Fruit fly (Drosophila melanogaster): ENCODE results near the gene Ip259.

The Ip259 gene

DNA sequence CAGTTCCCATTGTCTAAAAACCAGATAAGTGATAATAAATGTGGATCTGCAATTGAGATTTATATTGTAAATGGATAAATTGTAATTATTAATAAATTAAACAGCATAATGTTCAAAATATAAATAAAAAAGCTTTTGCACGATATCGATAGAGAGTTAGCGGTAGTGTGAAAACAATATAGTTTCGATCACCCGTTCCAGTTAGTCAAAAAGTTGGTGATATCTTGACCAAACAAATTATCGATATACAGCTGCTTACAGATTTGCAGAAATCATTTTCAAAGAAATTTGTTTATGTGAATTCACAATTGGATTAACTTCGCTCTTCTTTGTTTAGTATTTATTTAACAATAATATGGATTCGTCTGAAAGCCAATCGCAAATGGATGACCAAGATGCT, 31.0 kb downstream of the Ip259 start, which contains the start of gene Nse4 (continued):
- TF ChIP-seq zf30C (GFP tag; optimal IDR thresholded peaks at IDR 0.05) (no peak), eve (GFP tag; optimal IDR thresholded peaks at IDR 0.05) (no peak), Trl (optimal IDR thresholded peaks at IDR 0.05) (no peak), Trl (GFP tag; optimal IDR thresholded peaks at IDR 0.05) (no peak), zfh1 (GFP tag; IDR thresholded peaks at IDR 0.05) (no peak), Dip2 (GFP tag; IDR thresholded peaks at IDR 0.05) (no peak), dm (GFP tag; optimal IDR thresholded peaks at IDR 0.05) (no peak), CG9215 (GFP tag; IDR thresholded peaks at IDR 0.05) (no peak), CG17385 (GFP tag; optimal IDR thresholded peaks at IDR 0.05) (no peak), CG14860 (GFP tag; IDR thresholded peaks at IDR 0.05; ENCODE audit: partially characterized antibody) (peak; percentile 93), croc (GFP tag; conservative IDR thresholded peaks at IDR 0.05) (no peak), Rfx (GFP tag; IDR thresholded peaks at IDR 0.05) (no peak), B-H2 (GFP tag; optimal IDR thresholded peaks at IDR 0.05) (no peak), bcd (GFP tag; optimal IDR thresholded peaks at IDR 0.05) (no peak), CG42726 (GFP tag; IDR thresholded peaks at IDR 0.05; ENCODE audit: partially characterized antibody) (no peak), pum (GFP tag; optimal IDR thresholded peaks at IDR 0.05) (no peak), lmd (GFP tag; IDR thresholded peaks at IDR 0.05) (no peak), Max (GFP tag; optimal IDR thresholded peaks at IDR 0.05) (no peak), ind (GFP tag; optimal IDR thresholded peaks at IDR 0.05) (no peak), Bdp1 (GFP tag; optimal IDR thresholded peaks at IDR 0.05) (no peak), ewg (GFP tag; optimal IDR thresholded peaks at IDR 0.05) (no peak), ATbp (GFP tag; optimal IDR thresholded peaks at IDR 0.05) (no peak), Sox100B (GFP tag; optimal IDR thresholded peaks at IDR 0.05) (no peak), CG31365 (tag; optimal IDR thresholded peaks at IDR 0.05) (no peak), CHES-1-like (GFP tag; optimal IDR thresholded peaks at IDR 0.05) (no peak), mam (GFP tag; optimal IDR thresholded peaks at IDR 0.05) (no peak), Dref (GFP tag; IDR thresholded peaks at IDR 0.05) (peak; percentile 93), CG17829 (tag; optimal IDR thresholded peaks at IDR 0.05) (peak; percentile 10), ase (GFP tag; IDR thresholded peaks at IDR 0.05) (no peak), Scr (GFP tag; IDR thresholded peaks at IDR 0.05; ENCODE audit: partially characterized antibody) (peak; percentile 79), Rx (GFP tag; IDR thresholded peaks at IDR 0.05) (no peak), CG6765 (GFP tag; optimal IDR thresholded peaks at IDR 0.05) (no peak), tin (GFP tag; optimal IDR thresholded peaks at IDR 0.05) (no peak), phol (tag; optimal IDR thresholded peaks at IDR 0.05) (no peak), CG1603 (tag; optimal IDR thresholded peaks at IDR 0.05) (peak; percentile 99), CG10274 (GFP tag; optimal IDR thresholded peaks at IDR 0.05) (no peak), CG17328 (GFP tag; IDR thresholded peaks at IDR 0.05) (no peak), Lhr (GFP tag; optimal IDR thresholded peaks at IDR 0.05) (no peak), Dad (GFP tag; optimal IDR thresholded peaks at IDR 0.05) (no peak), CG16815 (GFP tag; optimal IDR thresholded peaks at IDR 0.05) (no peak), CG11456 (GFP tag; IDR thresholded peaks at IDR 0.05) (no peak), aop (GFP tag; IDR thresholded peaks at IDR 0.05) (no peak), CG12071 (GFP tag; optimal IDR thresholded peaks at IDR 0.05) (no peak), tgo (GFP tag; IDR thresholded peaks at IDR 0.05) (no peak), D (optimal IDR thresholded peaks at IDR 0.05) (no peak), D (GFP tag; optimal IDR thresholded peaks at IDR 0.05) (no peak), CG4707 (GFP tag; optimal IDR thresholded peaks at IDR 0.05) (no peak), chinmo (GFP tag; IDR thresholded peaks at IDR 0.05; ENCODE audit: partially characterized antibody) (peak; percentile 85; the same call in 2 of the 4 replicates), peb (GFP tag; IDR thresholded peaks at IDR 0.05) (no peak), MESR4 (GFP tag; optimal IDR thresholded peaks at IDR 0.05) (peak; percentile 16), nom (GFP tag; optimal IDR thresholded peaks at IDR 0.05) (no peak), fd102C (GFP tag; optimal IDR thresholded peaks at IDR 0.05) (no peak), MBD-R2 (GFP tag; IDR thresholded peaks at IDR 0.05) (peak; percentile 69)
